Fruit fly (Drosophila melanogaster) whole organism, adult: ENCODE measurements around the gene Bdbt.

Source experiments
- CG11617 ChIP-seq: fragments of 200-800 bp; sonication (Bioruptor generic); optimal IDR thresholded peaks from 2 replicates; lab custom pipeline; 2017; ENCODE audit warnings: mild to moderate bottlenecking, missing biosample characterization, missing genetic modification reagents, missing genetic modification characterization
- CG12768 ChIP-seq: fragments of 200-800 bp; sonication (Bioruptor generic); optimal IDR thresholded peaks from 2 replicates; lab custom pipeline; 2017; ENCODE audit warnings: missing biosample characterization, missing genetic modification characterization, mild to moderate bottlenecking, moderate library complexity, missing genetic modification reagents
- CG14711 ChIP-seq: fragments of 200-800 bp; sonication (Bioruptor generic); optimal IDR thresholded peaks from 2 replicates; lab custom pipeline; 2018; ENCODE audit warnings: missing biosample characterization, mild to moderate bottlenecking, missing genetic modification characterization, moderate library complexity
- CG7045 ChIP-seq: fragments of 200-800 bp; sonication (Bioruptor generic); optimal IDR thresholded peaks from 2 replicates; lab custom pipeline; 2017; ENCODE audit warnings: missing biosample characterization, mild to moderate bottlenecking, missing genetic modification characterization
- CG7101 ChIP-seq: fragments of 200-800 bp; sonication (Bioruptor generic); optimal IDR thresholded peaks from 2 replicates; lab custom pipeline; 2018; ENCODE audit warnings: missing biosample characterization, mild to moderate bottlenecking, missing genetic modification characterization, moderate library complexity
- Crg-1 ChIP-seq: fragments of 200-800 bp; sonication (Bioruptor generic); optimal IDR thresholded peaks from 2 replicates; lab custom pipeline; 2016; ENCODE audit warnings: missing biosample characterization, missing genetic modification characterization
- Hr96 ChIP-seq: fragments of 200-800 bp; sonication (Bioruptor generic); optimal IDR thresholded peaks from 2 replicates; lab custom pipeline; 2016; ENCODE audit warnings: missing biosample characterization, missing genetic modification characterization
- Mnt ChIP-seq: fragments of 200-800 bp; sonication (Bioruptor generic); optimal IDR thresholded peaks from 2 replicates; lab custom pipeline; 2016; ENCODE audit warnings: missing biosample characterization, mild to moderate bottlenecking, missing genetic modification characterization
- bab1 ChIP-seq: fragments of 200-800 bp; sonication (Bioruptor generic); optimal IDR thresholded peaks from 3 replicates; lab custom pipeline; 2019; ENCODE audit warnings: missing biosample characterization, mild to moderate bottlenecking, missing genetic modification characterization, moderate library complexity
- cic ChIP-seq: fragments of 200-800 bp; sonication (Bioruptor generic); optimal IDR thresholded peaks from 2 replicates; lab custom pipeline; 2017; ENCODE audit warnings: missing biosample characterization, mild to moderate bottlenecking, missing genetic modification characterization, moderate library complexity
- cnc ChIP-seq, 2 experiments: fragments of >200 bp; optimal IDR thresholded peaks; 2 replicates each; lab custom pipeline; 2017
- ovo ChIP-seq: fragments of 200-800 bp; sonication (Bioruptor generic); optimal IDR thresholded peaks from 2 replicates; lab custom pipeline; 2016; ENCODE audit warnings: missing biosample characterization, missing genetic modification characterization
- pad ChIP-seq: fragments of 200-800 bp; sonication (Bioruptor generic); optimal IDR thresholded peaks from 3 replicates; lab custom pipeline; 2017; ENCODE audit warnings: missing biosample characterization, missing genetic modification characterization, mild to moderate bottlenecking, moderate library complexity, missing genetic modification reagents
- toe ChIP-seq: fragments of 200-800 bp; sonication (Bioruptor generic); optimal IDR thresholded peaks from 2 replicates; lab custom pipeline; 2016; ENCODE audit warnings: missing biosample characterization, missing genetic modification characterization

DNA sequence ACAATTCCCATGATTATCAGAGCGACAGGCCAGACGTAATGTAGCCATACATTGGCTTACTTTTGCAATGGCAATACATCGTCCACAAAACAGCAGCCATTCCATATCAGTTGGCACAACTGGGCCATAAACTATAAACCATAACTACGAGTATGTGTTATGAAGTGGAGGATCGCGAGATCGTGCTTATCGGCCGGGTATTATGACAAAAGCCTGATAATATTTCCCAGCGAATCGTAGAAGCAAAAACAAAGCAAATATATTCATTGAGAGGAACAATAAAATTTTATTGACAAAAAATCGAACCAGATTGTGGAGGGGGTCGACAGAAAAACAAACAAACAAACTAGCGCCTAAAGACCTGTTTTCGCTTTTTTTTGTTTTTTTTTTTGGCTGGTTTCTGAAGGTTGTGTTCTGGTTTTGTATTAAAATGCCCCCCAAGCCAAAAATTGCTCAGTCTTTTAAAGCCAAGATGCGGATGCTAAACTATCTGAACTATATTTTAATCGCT is 44.7 kb upstream of the Bdbt start, which contains the start of gene CG5810:
- TF ChIP-seq bab1: no peak
- TF ChIP-seq Hr96 (GFP tag; lab: Kevin White, UChicago): no peak
- no peak for TF ChIP-seq CG12768 (GFP tag; lab: Kevin White, UChicago)
- no peak for TF ChIP-seq CG11617 (GFP tag; lab: Kevin White, UChicago)
- TF ChIP-seq ovo (GFP tag; lab: Kevin White, UChicago): no peak
- TF ChIP-seq cic: peak; percentile 31
- no peak for TF ChIP-seq Crg-1 (GFP tag; lab: Kevin White, UChicago)
- TF ChIP-seq cnc (optimal IDR thresholded peaks at IDR 0.05; lab: Kevin White, UChicago): no peak
- TF ChIP-seq pad (GFP tag; lab: Kevin White, UChicago): no peak
- no peak for TF ChIP-seq toe (GFP tag; lab: Kevin White, UChicago)
- no peak for TF ChIP-seq CG7045 (GFP tag; lab: Kevin White, UChicago)
- TF ChIP-seq CG7101: no peak
- no peak for TF ChIP-seq CG14711 (tag; lab: Kevin White, UChicago)
- no peak for TF ChIP-seq Mnt (GFP tag; lab: Kevin White, UChicago)
